Fruit fly (Drosophila melanogaster): ENCODE data around the gene CG11226.

Gene CG11226

DNA sequence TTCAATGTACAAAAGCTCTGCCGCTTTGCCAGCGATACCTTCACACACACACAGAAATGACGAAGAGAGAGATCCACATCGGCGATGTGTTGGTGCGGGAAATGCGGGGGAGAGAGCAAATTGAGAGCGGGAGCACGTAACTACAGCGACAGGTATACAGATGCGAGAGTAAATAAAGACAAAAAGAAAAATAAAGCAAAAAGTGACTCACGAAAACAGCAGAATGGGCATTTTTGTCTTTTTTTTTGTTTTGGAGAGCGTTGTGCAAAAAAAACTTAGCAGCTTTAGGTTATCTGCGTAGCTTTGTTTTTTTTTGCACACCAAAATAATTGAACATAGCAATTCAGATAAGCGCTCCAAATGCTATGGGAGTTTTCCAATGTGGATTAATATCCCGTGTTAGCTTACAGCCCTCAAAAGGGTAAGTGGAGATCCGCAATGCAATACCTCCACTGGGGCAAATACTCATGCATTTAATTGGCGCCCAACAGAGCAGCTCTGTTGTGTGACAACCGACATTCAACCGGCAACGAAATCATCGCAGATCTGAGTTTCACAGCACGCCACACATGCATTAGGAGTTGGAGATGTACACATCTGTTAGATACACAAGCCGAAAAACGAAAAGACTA lies 14.2 kb upstream of the CG11226 start (continued):
- TF ChIP-seq sug (tag; optimal IDR thresholded peaks at IDR 0.05) (peak; percentile 15), eyg (GFP tag; optimal IDR thresholded peaks at IDR 0.05) (no peak)

DNA sequence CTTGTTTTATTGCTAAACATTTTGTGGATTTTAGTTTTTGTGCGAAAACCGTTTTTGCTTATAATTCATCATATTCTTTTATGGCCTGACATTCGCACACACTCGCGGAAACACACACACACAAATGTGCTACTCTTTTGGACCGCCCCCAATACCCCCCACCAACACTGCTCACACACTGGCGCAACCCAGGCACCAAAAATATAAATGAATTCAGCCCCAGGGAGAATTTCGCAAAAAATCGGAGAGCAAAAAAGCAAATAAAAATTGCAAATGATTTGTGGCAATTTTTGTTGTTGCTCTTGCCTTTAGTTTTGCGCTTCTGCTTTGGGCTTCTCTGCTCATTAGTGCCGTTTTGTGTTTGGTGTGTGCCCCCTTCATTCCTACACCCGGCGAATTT lies 13.6 kb upstream of the CG11226 start:
- TF ChIP-seq HLH4C (GFP tag; IDR thresholded peaks at IDR 0.05; ENCODE audit: partially characterized antibody) (0 out of 3 replicates have a peak, but pooled peaks have one; percentile 13), crol (GFP tag; IDR thresholded peaks at IDR 0.05) (0 out of 2 replicates have a peak, but pooled peaks have one; percentile 11), CG31365 (tag; optimal IDR thresholded peaks at IDR 0.05) (no peak), ato (GFP tag; IDR thresholded peaks at IDR 0.05; ENCODE audit: partially characterized antibody) (no peak), Ets65A (GFP tag) (peak; percentile 1), corto (GFP tag; optimal IDR thresholded peaks at IDR 0.05) (peak; percentile 33), CG11093 (GFP tag; IDR thresholded peaks at IDR 0.05) (no peak)

DNA sequence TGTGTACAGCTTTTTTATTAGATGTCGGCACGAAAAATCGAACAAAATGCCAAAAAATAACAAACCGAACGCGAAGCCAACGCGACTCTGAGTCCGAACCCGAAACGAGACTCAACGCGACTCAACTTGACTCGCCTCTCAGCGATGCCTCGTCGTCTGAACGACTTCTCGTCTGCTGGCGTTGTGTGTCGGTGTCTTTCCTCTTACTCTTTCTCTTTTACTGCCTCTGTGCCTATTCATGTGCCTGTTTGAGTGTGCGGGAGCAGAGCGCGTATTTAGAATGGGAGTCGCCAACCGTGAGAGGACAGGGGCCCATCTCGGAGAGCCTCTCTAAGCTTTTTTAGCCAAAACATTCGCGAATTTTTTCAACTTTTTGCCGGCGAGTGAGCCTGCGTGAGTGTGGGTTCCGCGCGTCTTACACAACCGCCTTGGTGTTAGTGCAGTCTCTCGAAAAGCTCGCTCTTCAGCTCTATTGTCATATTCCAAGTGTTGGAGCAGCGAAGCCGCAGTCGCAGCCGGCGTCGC lies 12.1 kb upstream of the CG11226 start:
- peak; percentile 20 for TF ChIP-seq her (GFP tag; optimal IDR thresholded peaks at IDR 0.05)
- 0 out of 3 replicates have a peak, but pooled peaks have one; percentile 35 for TF ChIP-seq ci (GFP tag; IDR thresholded peaks at IDR 0.05)
- 0 out of 2 replicates have a peak, but pooled peaks have one; percentile 30 for TF ChIP-seq Rfx (GFP tag; IDR thresholded peaks at IDR 0.05)
- no peak for TF ChIP-seq vnd (GFP tag; IDR thresholded peaks at IDR 0.05; ENCODE audit: partially characterized antibody)
- TF ChIP-seq CG13296 (GFP tag; optimal IDR thresholded peaks at IDR 0.05), result peak; percentile 19
- TF ChIP-seq CG17568 (GFP tag; optimal IDR thresholded peaks at IDR 0.05), result peak; percentile 11
- no peak for TF ChIP-seq CG11695 (GFP tag; IDR thresholded peaks at IDR 0.05)
- TF ChIP-seq Hsf (GFP tag; optimal IDR thresholded peaks at IDR 0.05), result no peak
- peak; percentile 61; the same call in 1 of the 2 replicates for TF ChIP-seq CG32532 (GFP tag; IDR thresholded peaks at IDR 0.05)
- TF ChIP-seq Drgx (GFP tag; IDR thresholded peaks at IDR 0.05), result peak; percentile 71; the same call in 1 of the 2 replicates
- TF ChIP-seq kay (GFP tag; optimal IDR thresholded peaks at IDR 0.05), result peak; percentile 0
- peak; percentile 48 for TF ChIP-seq corto (GFP tag; optimal IDR thresholded peaks at IDR 0.05)
- TF ChIP-seq CG9727 (GFP tag; optimal IDR thresholded peaks at IDR 0.05), result no peak
- no peak for TF ChIP-seq CG3407 (GFP tag; optimal IDR thresholded peaks at IDR 0.05)
- TF ChIP-seq CG34376 (GFP tag; optimal IDR thresholded peaks at IDR 0.05), result peak; percentile 4
- TF ChIP-seq sob (GFP tag; IDR thresholded peaks at IDR 0.05), result no peak; the same call in 1 of the 2 replicates
- TF ChIP-seq zen2 (GFP tag; IDR thresholded peaks at IDR 0.05; ENCODE audit: partially characterized antibody), result peak; percentile 61; the same call in 1 of the 3 replicates
- TF ChIP-seq rib (GFP tag; IDR thresholded peaks at IDR 0.05), result peak; percentile 98
- 0 out of 2 replicates have a peak, but pooled peaks have one; percentile 14 for TF ChIP-seq CG9932 (GFP tag; IDR thresholded peaks at IDR 0.05)
- no peak for TF ChIP-seq run (tag; optimal IDR thresholded peaks at IDR 0.05)
- TF ChIP-seq Camta (GFP tag; optimal IDR thresholded peaks at IDR 0.05), result no peak
- TF ChIP-seq chn (GFP tag; optimal IDR thresholded peaks at IDR 0.05), result no peak
- no peak for TF ChIP-seq eve (GFP tag; optimal IDR thresholded peaks at IDR 0.05)
- no peak for TF ChIP-seq ara (GFP tag; IDR thresholded peaks at IDR 0.05)
- TF ChIP-seq Nf-YB (GFP tag; optimal IDR thresholded peaks at IDR 0.05), result no peak
- TF ChIP-seq Trl (optimal IDR thresholded peaks at IDR 0.05), result peak; percentile 85 to 99
- TF ChIP-seq Trl (GFP tag; optimal IDR thresholded peaks at IDR 0.05), result no peak
- no peak for TF ChIP-seq CG7839 (tag; optimal IDR thresholded peaks at IDR 0.05)
- TF ChIP-seq CG34422 (GFP tag; IDR thresholded peaks at IDR 0.05), result no peak; the same call in 2 of the 3 replicates
- TF ChIP-seq sqz (GFP tag; optimal IDR thresholded peaks at IDR 0.05), result peak; percentile 69
- peak; percentile 30; the same call in 1 of the 2 replicates for TF ChIP-seq Bgb (GFP tag; IDR thresholded peaks at IDR 0.05; ENCODE audit: partially characterized antibody)
- peak; percentile 42 for TF ChIP-seq CG12769 (tag; optimal IDR thresholded peaks at IDR 0.05)
- TF ChIP-seq bbx (GFP tag; IDR thresholded peaks at IDR 0.05; ENCODE audit: partially characterized antibody), result no peak
- TF ChIP-seq chinmo (GFP tag; IDR thresholded peaks at IDR 0.05; ENCODE audit: partially characterized antibody), result peak; percentile 90; the same call in 3 of the 4 replicates
- TF ChIP-seq row (GFP tag; IDR thresholded peaks at IDR 0.05), result peak; percentile 29; the same call in 1 of the 3 replicates
- no peak for TF ChIP-seq tna (GFP tag; IDR thresholded peaks at IDR 0.05; ENCODE audit: partially characterized antibody)
- no peak for TF ChIP-seq CG31365 (tag; optimal IDR thresholded peaks at IDR 0.05)
- TF ChIP-seq Jarid2 (GFP tag; optimal IDR thresholded peaks at IDR 0.05), result peak; percentile 20

Data from whole organism, embryonic.